Worm (Caenorhabditis elegans) whole organism, L4/young adult: ENCODE measurements around the gene srh-39.

ENCODE experiments used
- W03F9.2 ChIP-seq: fragments of 150-350 bp; optimal IDR thresholded peaks from 2 replicates; lab custom pipeline; 2014; ENCODE audit warnings: missing biosample characterization, missing genetic modification characterization
- dao-5 ChIP-seq: sonication (generic microtip); optimal IDR thresholded peaks from 2 replicates; lab custom pipeline; 2016; ENCODE audit warnings: missing genotype, missing genetic modification characterization, moderate library complexity, missing compliant biosample characterization
- him-1 ChIP-seq: sonication (generic microtip); optimal IDR thresholded peaks from 2 replicates; lab custom pipeline; 2016; ENCODE audit warnings: missing genotype, missing genetic modification reagents, missing genetic modification characterization, missing compliant biosample characterization

Gene srh-39

ce11 chrII:7801899-7802298 lies 36.5 kb upstream of the srh-39 start:
- TF ChIP-seq him-1 (tag; lab: Kevin White, UChicago) (no peak), W03F9.2 (tag; lab: Kevin White, UChicago) (no peak), dao-5 (tag; lab: Kevin White, UChicago) (no peak)

ce11 chrII:7801255-7801654 lies 35.9 kb upstream of the srh-39 start:
- TF ChIP-seq W03F9.2 (tag; lab: Kevin White, UChicago), result no peak
- TF ChIP-seq him-1 (tag; lab: Kevin White, UChicago), result no peak
- no peak for TF ChIP-seq dao-5 (tag; lab: Kevin White, UChicago)

ce11 chrII:7795299-7795698 lies 29.9 kb upstream of the srh-39 start:
- TF ChIP-seq W03F9.2 (tag; lab: Kevin White, UChicago) (no peak), him-1 (tag; lab: Kevin White, UChicago) (no peak), dao-5 (tag; lab: Kevin White, UChicago) (no peak)

ce11 chrII:7794222-7794621 lies 28.9 kb upstream of the srh-39 start, which contains the start of gene glr-4:
TSS of gene glr-4 (minus strand) at chrII:7794322.
- TF ChIP-seq him-1 (tag; lab: Kevin White, UChicago) (no peak), dao-5 (tag; lab: Kevin White, UChicago) (no peak), W03F9.2 (tag; lab: Kevin White, UChicago) (no peak)

- TF ChIP-seq W03F9.2 (tag; lab: Kevin White, UChicago) (no peak), him-1 (tag; lab: Kevin White, UChicago) (no peak), dao-5 (tag; lab: Kevin White, UChicago) (no peak)
Observed at ce11 chrII:7792514-7792913, 27.2 kb upstream of the srh-39 start.

ce11 chrII:7791408-7792050 lies 26.2 kb upstream of the srh-39 start:
- no peak for TF ChIP-seq dao-5 (tag; lab: Kevin White, UChicago)

ce11 chrII:7790324-7790898 lies 25.1 kb upstream of the srh-39 start, which contains the start of gene srlf-1:
TSS of gene srlf-1 (plus strand) at chrII:7790591.
- TF ChIP-seq dao-5 (tag; lab: Kevin White, UChicago) (no peak), W03F9.2 (tag; lab: Kevin White, UChicago) (no peak), him-1 (tag; lab: Kevin White, UChicago) (no peak)

ce11 chrII:7789605-7790004 lies 24.2 kb upstream of the srh-39 start:
- no peak for TF ChIP-seq W03F9.2 (tag; lab: Kevin White, UChicago)
- no peak for TF ChIP-seq him-1 (tag; lab: Kevin White, UChicago)
- no peak for TF ChIP-seq dao-5 (tag; lab: Kevin White, UChicago)

ce11 chrII:7783467-7783959 lies 18.2 kb upstream of the srh-39 start, which contains the start of gene skr-17:
TSS of gene skr-17 (plus strand) at chrII:7783517.
- TF ChIP-seq him-1 (tag; lab: Kevin White, UChicago) (no peak), W03F9.2 (tag; lab: Kevin White, UChicago) (no peak), dao-5 (tag; lab: Kevin White, UChicago) (no peak)

ce11 chrII:7781102-7781616 lies 15.8 kb upstream of the srh-39 start, which contains the start of the genes snpc-1.1 and spdl-1:
TSS of gene snpc-1.1 (minus strand) at chrII:7781301.
TSS of gene spdl-1 (plus strand) at chrII:7781566.
- TF ChIP-seq dao-5 (tag; lab: Kevin White, UChicago) (no peak), him-1 (tag; lab: Kevin White, UChicago) (no peak), W03F9.2 (tag; lab: Kevin White, UChicago) (no peak)

- TF ChIP-seq W03F9.2 (tag; lab: Kevin White, UChicago), result no peak
- TF ChIP-seq him-1 (tag; lab: Kevin White, UChicago), result no peak
- TF ChIP-seq dao-5 (tag; lab: Kevin White, UChicago), result no peak
Observed at ce11 chrII:7778273-7778672, 12.9 kb upstream of the srh-39 start.

- TF ChIP-seq him-1 (tag; lab: Kevin White, UChicago), result no peak
- no peak for TF ChIP-seq dao-5 (tag; lab: Kevin White, UChicago)
- TF ChIP-seq W03F9.2 (tag; lab: Kevin White, UChicago), result no peak
Observed at ce11 chrII:7777320-7777978, 12.1 kb upstream of the srh-39 start, which contains the start of gene mthf-1. TSS of gene mthf-1 (minus strand) at chrII:7777823.

- no peak for TF ChIP-seq him-1 (tag; lab: Kevin White, UChicago)
- no peak for TF ChIP-seq dao-5 (tag; lab: Kevin White, UChicago)
- TF ChIP-seq W03F9.2 (tag; lab: Kevin White, UChicago), result no peak
Observed at ce11 chrII:7776715-7777114, 11.4 kb upstream of the srh-39 start.
